Worm (Caenorhabditis elegans) whole organism, mixed stage, embryonic: Measurements from ENCODE around the gene B0303.16.

Experiments used
- M03D4.4 ChIP-seq: sonication (generic microtip); optimal IDR thresholded peaks from 2 replicates; lab custom pipeline; 2017; ENCODE audit warnings: mild to moderate bottlenecking, missing genetic modification characterization, missing compliant biosample characterization
- blmp-1 ChIP-seq: fragments of 150-350 bp; optimal IDR thresholded peaks from 2 replicates; lab custom pipeline; 2014; ENCODE audit warnings: missing biosample characterization, missing genetic modification characterization
- elt-1 ChIP-seq: sonication (generic microtip); optimal IDR thresholded peaks from 2 replicates; lab custom pipeline; 2017; ENCODE audit warnings: missing genetic modification characterization, mild to moderate bottlenecking, missing compliant biosample characterization, antibody characterized with exemption, moderate library complexity, borderline replicate concordance; ENCODE audit not compliant: insufficient read depth
- lin-32 ChIP-seq: fragments of 200-800 bp; sonication (Bioruptor generic); optimal IDR thresholded peaks from 2 replicates; lab custom pipeline; 2018; ENCODE audit warnings: mild to moderate bottlenecking, missing genetic modification characterization, missing compliant biosample characterization
- lsy-2 ChIP-seq: fragments of 150-350 bp; optimal IDR thresholded peaks from 2 replicates; lab custom pipeline; 2014; ENCODE audit warnings: missing biosample characterization, missing genetic modification characterization
- mep-1 ChIP-seq: fragments of 150-350 bp; optimal IDR thresholded peaks from 2 replicates; lab custom pipeline; 2017; ENCODE audit warnings: missing biosample characterization, missing genetic modification reagents, missing genetic modification characterization, inconsistent platforms
- ztf-11 ChIP-seq: fragments of 150-350 bp; optimal IDR thresholded peaks from 2 replicates; lab custom pipeline; 2014; ENCODE audit warnings: missing biosample characterization, missing genetic modification characterization

Gene B0303.16

ce11 chrIII:8750606-8751005 lies 45.7 kb downstream of the B0303.16 start, which contains the start of gene ugtp-1:
TSS of gene ugtp-1 (minus strand) at chrIII:8750706.
- TF ChIP-seq elt-1 (tag; lab: Kevin White, UChicago) (peak; percentile 1), M03D4.4 (tag; lab: Kevin White, UChicago) (no peak)

- no peak for TF ChIP-seq lin-32
- TF ChIP-seq mep-1 (tag; lab: Kevin White, UChicago), result no peak
- no peak for TF ChIP-seq ztf-11
- TF ChIP-seq blmp-1 (tag; lab: Kevin White, UChicago), result no peak
- TF ChIP-seq lsy-2 (tag; lab: Kevin White, UChicago), result no peak
These were observed 49.8 kb downstream of the B0303.16 start, which contains the start of gene tomm-70 for ce11 chrIII:8754682-8755081. TSS of gene tomm-70 (minus strand) at chrIII:8754750.
